Worm (Caenorhabditis elegans) whole organism, midembryonic: ENCODE results near the gene cyp-33C1.

ENCODE experiments used
- T22C8.4 ChIP-seq: fragments of 200-800 bp; sonication (Bioruptor generic); IDR thresholded peaks from 2 replicates; pipeline ENCODE4 v1.3.6; 2022; ENCODE audit warnings: missing genetic modification characterization, missing compliant biosample characterization
- cog-1 ChIP-seq: sonication (generic microtip); optimal IDR thresholded peaks from 2 replicates; lab custom pipeline; 2016; ENCODE audit warnings: missing genetic modification characterization, missing compliant biosample characterization
- flt-1 ChIP-seq: fragments of 200-800 bp; sonication (Bioruptor generic); IDR thresholded peaks from 2 replicates; pipeline ENCODE4 v1.3.6; 2022; ENCODE audit warnings: missing genetic modification characterization, missing compliant biosample characterization
- klf-2 ChIP-seq: fragments of 200-800 bp; sonication (Bioruptor generic); conservative IDR thresholded peaks from 2 replicates; pipeline ENCODE4 v1.3.6; 2022; ENCODE audit warnings: missing genetic modification reagents, missing genetic modification characterization, missing compliant biosample characterization
- med-1 ChIP-seq: sonication (generic microtip); optimal IDR thresholded peaks from 2 replicates; lab custom pipeline; 2017; ENCODE audit warnings: missing genetic modification characterization, mild to moderate bottlenecking, missing compliant biosample characterization, antibody characterized with exemption, missing genetic modification reagents; ENCODE audit not compliant: insufficient read depth
- ref-1 ChIP-seq: fragments of 200-800 bp; sonication (Bioruptor generic); conservative IDR thresholded peaks from 2 replicates; pipeline ENCODE4 v1.3.6; 2022; ENCODE audit warnings: missing genetic modification reagents, missing genetic modification characterization, missing compliant biosample characterization
- tab-1 ChIP-seq: fragments of 200-800 bp; sonication (Bioruptor generic); IDR thresholded peaks from 2 replicates; pipeline ENCODE4 v1.3.6; 2022; ENCODE audit warnings: missing genetic modification characterization, missing compliant biosample characterization
- ztf-23 ChIP-seq: fragments of 200-800 bp; sonication (Bioruptor generic); IDR thresholded peaks from 2 replicates; pipeline ENCODE4 v1.3.6; 2022; ENCODE audit warnings: missing genetic modification reagents, missing genetic modification characterization, missing compliant biosample characterization
- ztf-29 ChIP-seq: fragments of 200-800 bp; sonication (Bioruptor generic); IDR thresholded peaks from 2 replicates; pipeline ENCODE4 v1.3.6; 2022; ENCODE audit warnings: missing genetic modification reagents, missing genetic modification characterization, missing compliant biosample characterization

Gene cyp-33C1

ce11 chrV:2146795-2147194 is 32.5 kb upstream of the cyp-33C1 start, which contains the start of gene srbc-20:
Gene srbc-20 (plus strand): TSS chrV:2147095.
- no peak for TF ChIP-seq ref-1 (GFP tag; lab: Robert Waterston, UW)
- no peak for TF ChIP-seq ztf-23 (GFP tag; lab: Robert Waterston, UW)
- TF ChIP-seq T22C8.4 (GFP tag; lab: Robert Waterston, UW) = no peak
- TF ChIP-seq ztf-29 (GFP tag; lab: Robert Waterston, UW) = no peak
- TF ChIP-seq tab-1 (GFP tag; lab: Robert Waterston, UW) = no peak
- no peak for TF ChIP-seq flt-1
- no peak for TF ChIP-seq med-1 (GFP tag; lab: Kevin White, UChicago)
- TF ChIP-seq klf-2 (GFP tag; lab: Robert Waterston, UW) = no peak
- no peak for TF ChIP-seq cog-1 (tag; lab: Kevin White, UChicago)

- TF ChIP-seq tab-1 (GFP tag; lab: Robert Waterston, UW) (no peak), ref-1 (GFP tag; lab: Robert Waterston, UW) (no peak), med-1 (GFP tag; lab: Kevin White, UChicago) (no peak), flt-1 (no peak), ztf-29 (GFP tag; lab: Robert Waterston, UW) (no peak), cog-1 (tag; lab: Kevin White, UChicago) (no peak), ztf-23 (GFP tag; lab: Robert Waterston, UW) (no peak), klf-2 (GFP tag; lab: Robert Waterston, UW) (no peak), T22C8.4 (GFP tag; lab: Robert Waterston, UW) (no peak)
Measured at ce11 chrV:2149432-2149831, 29.9 kb upstream of the cyp-33C1 start, which contains the start of gene C45H4.21. Gene C45H4.21 (minus strand): TSS chrV:2149532.

- TF ChIP-seq ztf-23 (GFP tag; lab: Robert Waterston, UW) = no peak
- no peak for TF ChIP-seq cog-1 (tag; lab: Kevin White, UChicago)
- no peak for TF ChIP-seq klf-2 (GFP tag; lab: Robert Waterston, UW)
- TF ChIP-seq med-1 (GFP tag; lab: Kevin White, UChicago) = no peak
- no peak for TF ChIP-seq flt-1
- TF ChIP-seq T22C8.4 (GFP tag; lab: Robert Waterston, UW) = no peak
- no peak for TF ChIP-seq ref-1 (GFP tag; lab: Robert Waterston, UW)
- TF ChIP-seq tab-1 (GFP tag; lab: Robert Waterston, UW) = no peak
- no peak for TF ChIP-seq ztf-29 (GFP tag; lab: Robert Waterston, UW)
Measured at ce11 chrV:2150876-2151275, 28.4 kb upstream of the cyp-33C1 start, which contains the start of gene C45H4.13. Gene C45H4.13 (minus strand): TSS chrV:2150976.

ce11 chrV:2151458-2151857 is 27.9 kb upstream of the cyp-33C1 start, which contains the start of gene srbc-24:
Gene srbc-24 (plus strand): TSS chrV:2151758.
- no peak for TF ChIP-seq ztf-29 (GFP tag; lab: Robert Waterston, UW)
- TF ChIP-seq T22C8.4 (GFP tag; lab: Robert Waterston, UW) = no peak
- TF ChIP-seq flt-1 = no peak
- no peak for TF ChIP-seq klf-2 (GFP tag; lab: Robert Waterston, UW)
- no peak for TF ChIP-seq cog-1 (tag; lab: Kevin White, UChicago)
- no peak for TF ChIP-seq ref-1 (GFP tag; lab: Robert Waterston, UW)
- TF ChIP-seq med-1 (GFP tag; lab: Kevin White, UChicago) = no peak
- TF ChIP-seq ztf-23 (GFP tag; lab: Robert Waterston, UW) = no peak
- TF ChIP-seq tab-1 (GFP tag; lab: Robert Waterston, UW) = no peak

- TF ChIP-seq med-1 (GFP tag; lab: Kevin White, UChicago) = no peak
- no peak for TF ChIP-seq flt-1
- TF ChIP-seq ztf-29 (GFP tag; lab: Robert Waterston, UW) = no peak
- no peak for TF ChIP-seq klf-2 (GFP tag; lab: Robert Waterston, UW)
- no peak for TF ChIP-seq ref-1 (GFP tag; lab: Robert Waterston, UW)
- no peak for TF ChIP-seq tab-1 (GFP tag; lab: Robert Waterston, UW)
- TF ChIP-seq ztf-23 (GFP tag; lab: Robert Waterston, UW) = no peak
- no peak for TF ChIP-seq T22C8.4 (GFP tag; lab: Robert Waterston, UW)
Measured at ce11 chrV:2153274-2153673, 26.0 kb upstream of the cyp-33C1 start, which contains the start of gene srbc-23. Gene srbc-23 (plus strand): TSS chrV:2153574.

- TF ChIP-seq klf-2 (GFP tag; lab: Robert Waterston, UW) (no peak), med-1 (GFP tag; lab: Kevin White, UChicago) (no peak), ref-1 (GFP tag; lab: Robert Waterston, UW) (no peak), ztf-23 (GFP tag; lab: Robert Waterston, UW) (no peak), ztf-29 (GFP tag; lab: Robert Waterston, UW) (no peak), T22C8.4 (GFP tag; lab: Robert Waterston, UW) (no peak), cog-1 (tag; lab: Kevin White, UChicago) (no peak)
Measured at ce11 chrV:2155232-2155631, 24.1 kb upstream of the cyp-33C1 start, which contains the start of gene srbc-21. Gene srbc-21 (plus strand): TSS chrV:2155532.

- TF ChIP-seq ztf-23 (GFP tag; lab: Robert Waterston, UW) = no peak
- no peak for TF ChIP-seq T22C8.4 (GFP tag; lab: Robert Waterston, UW)
- no peak for TF ChIP-seq ztf-29 (GFP tag; lab: Robert Waterston, UW)
- no peak for TF ChIP-seq klf-2 (GFP tag; lab: Robert Waterston, UW)
- TF ChIP-seq tab-1 (GFP tag; lab: Robert Waterston, UW) = no peak
- TF ChIP-seq med-1 (GFP tag; lab: Kevin White, UChicago) = no peak
- no peak for TF ChIP-seq ref-1 (GFP tag; lab: Robert Waterston, UW)
Measured at ce11 chrV:2156830-2157229, 22.5 kb upstream of the cyp-33C1 start, which contains the start of gene srbc-22. Gene srbc-22 (plus strand): TSS chrV:2157130.

ce11 chrV:2159331-2159730 is 20.0 kb upstream of the cyp-33C1 start, which contains the start of gene C45H4.14:
Gene C45H4.14 (minus strand): TSS chrV:2159431.
- TF ChIP-seq cog-1 (tag; lab: Kevin White, UChicago) (no peak), tab-1 (GFP tag; lab: Robert Waterston, UW) (no peak), ztf-29 (GFP tag; lab: Robert Waterston, UW) (no peak), flt-1 (no peak), klf-2 (GFP tag; lab: Robert Waterston, UW) (no peak), ztf-23 (GFP tag; lab: Robert Waterston, UW) (no peak), med-1 (GFP tag; lab: Kevin White, UChicago) (no peak), ref-1 (GFP tag; lab: Robert Waterston, UW) (no peak), T22C8.4 (GFP tag; lab: Robert Waterston, UW) (no peak)
